Worm (Caenorhabditis elegans) whole organism, L1 larva: ENCODE data around the gene T28H10.2.

Source experiments
- C04F5.9 ChIP-seq: sonication (generic microtip); optimal IDR thresholded peaks from 2 replicates; lab custom pipeline; 2016; ENCODE audit warnings: missing genetic modification characterization, missing compliant biosample characterization
- C16A3.4 ChIP-seq: fragments of 150-350 bp; optimal IDR thresholded peaks from 2 replicates; lab custom pipeline; 2014; ENCODE audit warnings: missing biosample characterization, missing genetic modification characterization
- F16B12.6 ChIP-seq: fragments of 150-350 bp; optimal IDR thresholded peaks from 2 replicates; lab custom pipeline; 2014; ENCODE audit warnings: missing biosample characterization, missing genetic modification characterization
- Y116A8C.19 ChIP-seq: sonication (generic microtip); optimal IDR thresholded peaks from 2 replicates; lab custom pipeline; 2016; ENCODE audit warnings: missing compliant biosample characterization, missing genetic modification characterization, borderline replicate concordance
- aha-1 ChIP-seq: fragments of 150-350 bp; optimal IDR thresholded peaks from 2 replicates; lab custom pipeline; 2014; ENCODE audit warnings: missing biosample characterization, missing genetic modification characterization
- ama-1 ChIP-seq: fragments of 150-350 bp; optimal IDR thresholded peaks from 2 replicates; lab custom pipeline; 2014
- blmp-1 ChIP-seq: fragments of 150-350 bp; optimal IDR thresholded peaks from 2 replicates; lab custom pipeline; 2014; ENCODE audit warnings: missing biosample characterization, missing genetic modification characterization
- ceh-63 ChIP-seq: fragments of 200-800 bp; sonication (Bioruptor generic); optimal IDR thresholded peaks from 2 replicates; lab custom pipeline; 2018; ENCODE audit warnings: mild to moderate bottlenecking, missing genetic modification characterization, missing compliant biosample characterization
- ces-1 ChIP-seq: fragments of 150-350 bp; optimal IDR thresholded peaks from 2 replicates; lab custom pipeline; 2014; ENCODE audit warnings: missing biosample characterization, missing genetic modification reagents, missing genetic modification characterization
- dpl-1 ChIP-seq, 3 experiments: fragments of 150-350 bp in 2 of 3; sonication (generic microtip) in 1 of 3; optimal IDR thresholded peaks; 2 replicates each; lab custom pipeline; 2014 to 2017; ENCODE audit warnings: missing biosample characterization in 3 of 3, missing genetic modification characterization in 3 of 3, missing genetic modification reagents in 3 of 3
- efl-1 ChIP-seq, 4 experiments: fragments of 150-350 bp; optimal IDR thresholded peaks in 3 of 4; peaks in 1 of 4; 1 replicate in 1 of 4; 2 replicates in 3 of 4; lab custom pipeline; 2014; ENCODE audit warnings: missing biosample characterization in 2 of 4, missing genetic modification characterization in 2 of 4, missing genetic modification reagents in 2 of 4
- efl-3 ChIP-seq: fragments of 200-800 bp; sonication (Bioruptor generic); optimal IDR thresholded peaks from 2 replicates; lab custom pipeline; 2018; ENCODE audit warnings: mild to moderate bottlenecking, missing genetic modification characterization, missing compliant biosample characterization
- egl-13 ChIP-seq: sonication (generic microtip); optimal IDR thresholded peaks from 2 replicates; lab custom pipeline; 2016; ENCODE audit warnings: missing genotype, missing genetic modification reagents, missing genetic modification characterization, missing compliant biosample characterization
- egl-27 ChIP-seq, 2 experiments: fragments of 150-350 bp in 1 of 2; sonication (generic microtip); optimal IDR thresholded peaks; 3 replicates each; lab custom pipeline; 2017 to 2018; ENCODE audit warnings: missing biosample characterization in 2 of 2, missing genetic modification characterization in 2 of 2, missing genetic modification reagents in 2 of 2
- elt-2 ChIP-seq: sonication (generic microtip); optimal IDR thresholded peaks from 2 replicates; lab custom pipeline; 2016; ENCODE audit warnings: missing genetic modification characterization, mild to moderate bottlenecking, inconsistent platforms, missing compliant biosample characterization, missing genetic modification reagents
- elt-3 ChIP-seq, 6 experiments: fragments of 150-350 bp in 1 of 6; sonication (generic microtip); optimal IDR thresholded peaks; 2 replicates each; lab custom pipeline; 2017 to 2018; ENCODE audit warnings: missing biosample characterization in 6 of 6, missing genetic modification characterization in 6 of 6, inconsistent platforms in 1 of 6
- ets-5 ChIP-seq: fragments of 200-800 bp; sonication (Bioruptor generic); IDR thresholded peaks from 2 replicates; pipeline ENCODE4 v1.3.6; 2022; ENCODE audit warnings: missing genetic modification characterization, missing compliant biosample characterization
- fkh-4 ChIP-seq: sonication (generic microtip); optimal IDR thresholded peaks from 2 replicates; lab custom pipeline; 2016; ENCODE audit warnings: missing compliant biosample characterization, missing genetic modification characterization, borderline replicate concordance
- fkh-8 ChIP-seq: sonication (generic microtip); optimal IDR thresholded peaks from 2 replicates; lab custom pipeline; 2016; ENCODE audit warnings: mild to moderate bottlenecking, missing genetic modification characterization, missing compliant biosample characterization
- fos-1 ChIP-seq: fragments of 150-350 bp; optimal IDR thresholded peaks from 2 replicates; lab custom pipeline; 2014; ENCODE audit warnings: missing biosample characterization, missing genetic modification characterization
- grh-1 ChIP-seq: fragments of 200-800 bp; sonication (Bioruptor generic); IDR thresholded peaks from 2 replicates; pipeline ENCODE4 v1.3.6; 2022; ENCODE audit warnings: missing genetic modification reagents, missing genetic modification characterization, missing compliant biosample characterization
- irx-1 ChIP-seq: sonication (generic microtip); optimal IDR thresholded peaks from 2 replicates; lab custom pipeline; 2016; ENCODE audit warnings: missing genetic modification characterization, missing compliant biosample characterization
- isw-1 ChIP-seq: fragments of 200-800 bp; sonication (Bioruptor generic); IDR thresholded peaks from 2 replicates; pipeline ENCODE4 v1.3.6; 2022; ENCODE audit warnings: missing genetic modification characterization, missing compliant biosample characterization
- lin-13 ChIP-seq: fragments of 150-350 bp; optimal IDR thresholded peaks from 2 replicates; lab custom pipeline; 2014; ENCODE audit warnings: missing biosample characterization, missing genetic modification reagents, missing genetic modification characterization
- lin-14 ChIP-seq: fragments of 200-800 bp; sonication (Bioruptor generic); optimal IDR thresholded peaks from 2 replicates; lab custom pipeline; 2018; ENCODE audit warnings: mild to moderate bottlenecking, missing genetic modification characterization, moderate library complexity, missing compliant biosample characterization
- lin-35 ChIP-seq, 2 experiments: fragments of 150-350 bp; optimal IDR thresholded peaks; 2 replicates each; lab custom pipeline; 2014; ENCODE audit warnings: missing biosample characterization in 2 of 2, missing genetic modification characterization in 2 of 2, missing genetic modification reagents in 2 of 2
- lir-3 ChIP-seq: sonication (generic microtip); optimal IDR thresholded peaks from 2 replicates; lab custom pipeline; 2016; ENCODE audit warnings: mild to moderate bottlenecking, missing genetic modification characterization, moderate library complexity, missing compliant biosample characterization; ENCODE audit not compliant: poor library complexity
- lsy-2 ChIP-seq, 2 experiments: fragments of 150-350 bp; optimal IDR thresholded peaks; 2 replicates each; lab custom pipeline; 2014; ENCODE audit warnings: missing biosample characterization in 2 of 2, missing genetic modification characterization in 2 of 2
- mdl-1 ChIP-seq, 2 experiments: fragments of 150-350 bp; optimal IDR thresholded peaks; 2 replicates each; lab custom pipeline; 2014 to 2017; ENCODE audit warnings: missing biosample characterization in 2 of 2, missing genetic modification characterization in 2 of 2, inconsistent platforms in 1 of 2
- mep-1 ChIP-seq: fragments of 150-350 bp; optimal IDR thresholded peaks from 2 replicates; lab custom pipeline; 2014; ENCODE audit warnings: missing biosample characterization, missing genetic modification characterization
- nhr-19 ChIP-seq: fragments of 200-800 bp; sonication (Bioruptor generic); conservative IDR thresholded peaks from 2 replicates; pipeline ENCODE4 v1.3.6; 2022; ENCODE audit warnings: missing genetic modification characterization, missing compliant biosample characterization
- nhr-20 ChIP-seq: sonication (generic microtip); optimal IDR thresholded peaks from 2 replicates; lab custom pipeline; 2016; ENCODE audit warnings: mild to moderate bottlenecking, missing genetic modification characterization, missing compliant biosample characterization
- nhr-237 ChIP-seq: fragments of 150-350 bp; optimal IDR thresholded peaks from 2 replicates; lab custom pipeline; 2014; ENCODE audit warnings: missing biosample characterization, missing genetic modification characterization
- nhr-47 ChIP-seq: sonication (generic microtip); optimal IDR thresholded peaks from 2 replicates; lab custom pipeline; 2016; ENCODE audit warnings: mild to moderate bottlenecking, missing genetic modification characterization, moderate library complexity, missing compliant biosample characterization
- nhr-71 ChIP-seq: sonication (generic microtip); optimal IDR thresholded peaks from 2 replicates; lab custom pipeline; 2016; ENCODE audit warnings: mild to moderate bottlenecking, missing genetic modification characterization, moderate library complexity, missing compliant biosample characterization
- nhr-76 ChIP-seq: sonication (generic microtip); optimal IDR thresholded peaks from 2 replicates; lab custom pipeline; 2017; ENCODE audit warnings: missing biosample characterization, missing genetic modification characterization
- nhr-77 ChIP-seq: fragments of 150-350 bp; optimal IDR thresholded peaks from 2 replicates; lab custom pipeline; 2014; ENCODE audit warnings: missing biosample characterization, missing genetic modification characterization
- nhr-84 ChIP-seq: sonication (generic microtip); optimal IDR thresholded peaks from 2 replicates; lab custom pipeline; 2017; ENCODE audit warnings: missing biosample characterization, missing genetic modification characterization
- nhr-85 ChIP-seq: sonication (generic microtip); peaks from one replicate; lab custom pipeline; 2016; ENCODE audit warnings: missing genetic modification characterization, inconsistent platforms, missing compliant biosample characterization
- nhr-90 ChIP-seq: sonication (generic microtip); optimal IDR thresholded peaks from 2 replicates; lab custom pipeline; 2016; ENCODE audit warnings: mild to moderate bottlenecking, missing genetic modification characterization, missing compliant biosample characterization; ENCODE audit not compliant: poor library complexity
- pag-3 ChIP-seq: sonication (generic microtip); optimal IDR thresholded peaks from 2 replicates; lab custom pipeline; 2017; ENCODE audit warnings: missing genetic modification characterization, mild to moderate bottlenecking, missing compliant biosample characterization, antibody characterized with exemption, borderline replicate concordance; ENCODE audit not compliant: insufficient read depth
- pax-3 ChIP-seq: fragments of 200-800 bp; sonication (Bioruptor generic); optimal IDR thresholded peaks from 2 replicates; lab custom pipeline; 2018; ENCODE audit warnings: mild to moderate bottlenecking, missing genetic modification characterization, moderate library complexity, missing compliant biosample characterization
- snpc-4 ChIP-seq: fragments of 150-350 bp; optimal IDR thresholded peaks from 2 replicates; lab custom pipeline; 2014; ENCODE audit warnings: missing biosample characterization, missing genetic modification characterization
- swsn-7 ChIP-seq: sonication (generic microtip); optimal IDR thresholded peaks from 2 replicates; lab custom pipeline; 2016; ENCODE audit warnings: missing genetic modification characterization, missing compliant biosample characterization
- tbx-2 ChIP-seq: sonication (generic microtip); optimal IDR thresholded peaks from 2 replicates; lab custom pipeline; 2016; ENCODE audit warnings: missing genetic modification characterization, missing compliant biosample characterization
- unc-62 ChIP-seq: fragments of 150-350 bp; optimal IDR thresholded peaks from 2 replicates; lab custom pipeline; 2014; ENCODE audit warnings: missing biosample characterization, missing genetic modification reagents, missing genetic modification characterization
- unc-86 ChIP-seq: sonication (generic microtip); optimal IDR thresholded peaks from 2 replicates; lab custom pipeline; 2016; ENCODE audit warnings: missing genetic modification characterization, missing compliant biosample characterization
- unc-98 ChIP-seq: fragments of 200-800 bp; sonication (Bioruptor generic); IDR thresholded peaks from 2 replicates; pipeline ENCODE4 v1.3.6; 2022; ENCODE audit warnings: missing genetic modification characterization, missing compliant biosample characterization
- vab-15 ChIP-seq: sonication (generic microtip); optimal IDR thresholded peaks from 2 replicates; lab custom pipeline; 2017; ENCODE audit warnings: missing genotype, mild to moderate bottlenecking, missing genetic modification characterization, missing compliant biosample characterization
- zag-1 ChIP-seq: fragments of 150-350 bp; optimal IDR thresholded peaks from 2 replicates; lab custom pipeline; 2014; ENCODE audit warnings: missing biosample characterization, missing genetic modification characterization
- zip-4 ChIP-seq: fragments of 200-800 bp; sonication (Bioruptor generic); optimal IDR thresholded peaks from 2 replicates; lab custom pipeline; 2018; ENCODE audit warnings: mild to moderate bottlenecking, missing genetic modification characterization, moderate library complexity, missing compliant biosample characterization

T28H10.2 gene

DNA sequence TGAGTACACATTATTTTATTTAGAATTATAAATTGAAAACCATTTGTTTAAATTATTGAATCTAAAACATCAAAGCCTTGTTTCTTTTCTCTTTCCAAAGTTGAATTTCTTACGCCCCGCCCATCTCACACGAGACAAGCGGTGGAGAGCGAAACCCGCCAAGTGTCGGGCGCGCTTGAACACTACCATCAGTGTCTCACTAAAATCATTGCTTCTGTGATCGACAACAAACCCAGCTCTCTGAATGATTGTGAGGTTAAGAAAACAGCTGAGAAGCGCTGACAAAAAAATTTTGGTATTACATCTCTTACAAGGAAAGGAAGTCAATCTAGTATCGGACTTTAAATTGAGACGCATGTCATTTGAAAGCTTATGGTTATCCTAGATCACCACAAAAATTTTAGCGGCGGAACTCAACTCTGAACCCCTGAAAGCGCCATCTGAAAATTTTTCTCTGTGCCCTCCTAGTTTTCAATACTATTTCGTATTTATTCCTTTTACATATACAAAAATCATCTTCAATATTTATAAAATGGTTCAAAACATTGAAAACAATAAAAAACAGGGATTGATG, 21.6 kb downstream of the T28H10.2 start:
- no peak for TF ChIP-seq fkh-4 (tag; lab: Kevin White, UChicago)
- peak in 1 of 6 experiments; percentile 46 for TF ChIP-seq elt-3 (tag; optimal IDR thresholded peaks at IDR 0.05; lab: Kevin White, UChicago)
- peak; percentile 93 for TF ChIP-seq nhr-19 (GFP tag; lab: Robert Waterston, UW)
- TF ChIP-seq unc-98 (GFP tag; lab: Robert Waterston, UW) = no peak
- no peak for TF ChIP-seq isw-1 (GFP tag; lab: Robert Waterston, UW)
- TF ChIP-seq ceh-63 (GFP tag; lab: Kevin White, UChicago) = no peak
- peak; percentile 76 for TF ChIP-seq irx-1 (tag; lab: Kevin White, UChicago)
- peak; percentile 36 for TF ChIP-seq C16A3.4 (tag; lab: Kevin White, UChicago)
- peak; percentile 31 for TF ChIP-seq fos-1 (tag; lab: Kevin White, UChicago)
- TF ChIP-seq lin-13 = peak; percentile 71
- TF ChIP-seq dpl-1 (GFP tag; optimal IDR thresholded peaks at IDR 0.05; lab: Kevin White, UChicago) = peak in 2 of 3 experiments; percentile 41 to 59
- TF ChIP-seq unc-86 (tag; lab: Kevin White, UChicago) = peak; percentile 13
- peak; percentile 18 for TF ChIP-seq C04F5.9 (tag; lab: Kevin White, UChicago)
- peak; percentile 48 to 68 for TF ChIP-seq efl-1 (optimal IDR thresholded peaks at IDR 0.05; lab: Kevin White, UChicago)
- TF ChIP-seq efl-1 (GFP tag; optimal IDR thresholded peaks at IDR 0.05 in 1 of 2; lab: Kevin White, UChicago) = peak; percentile 40 to 95
- no peak for TF ChIP-seq pax-3 (tag; lab: Kevin White, UChicago)
- peak; percentile 87 for TF ChIP-seq swsn-7
- TF ChIP-seq lir-3 = peak; percentile 41
- TF ChIP-seq ama-1 = peak; percentile 80
- TF ChIP-seq ets-5 (GFP tag; lab: Robert Waterston, UW) = no peak
- TF ChIP-seq lsy-2 (tag; optimal IDR thresholded peaks at IDR 0.05; lab: Kevin White, UChicago) = peak; percentile 6 to 67
- peak; percentile 76 for TF ChIP-seq elt-2
- TF ChIP-seq nhr-237 (tag; lab: Kevin White, UChicago) = no peak
- TF ChIP-seq zip-4 = peak; percentile 74
- peak; percentile 61 for TF ChIP-seq mep-1
- peak; percentile 6 to 62 for TF ChIP-seq lin-35 (GFP tag; optimal IDR thresholded peaks at IDR 0.05; lab: Kevin White, UChicago)
- TF ChIP-seq efl-3 = no peak
- peak; percentile 89 for TF ChIP-seq nhr-20
- peak; percentile 55 for TF ChIP-seq nhr-77 (tag; lab: Kevin White, UChicago)
- peak; percentile 82 for TF ChIP-seq grh-1 (GFP tag; lab: Robert Waterston, UW)
- TF ChIP-seq nhr-90 (tag; lab: Kevin White, UChicago) = peak; percentile 93
- TF ChIP-seq pag-3 (tag; lab: Kevin White, UChicago) = no peak
- no peak for TF ChIP-seq nhr-84
- TF ChIP-seq ces-1 (GFP tag; lab: Kevin White, UChicago) = no peak
- TF ChIP-seq mdl-1 (tag; optimal IDR thresholded peaks at IDR 0.05; lab: Kevin White, UChicago) = peak in 1 of 2 experiments; percentile 45
- TF ChIP-seq blmp-1 = no peak
- peak; percentile 71 for TF ChIP-seq tbx-2 (tag; lab: Kevin White, UChicago)
- no peak for TF ChIP-seq aha-1 (tag; lab: Kevin White, UChicago)
- TF ChIP-seq fkh-8 = no peak
- peak; percentile 41 for TF ChIP-seq egl-13
- TF ChIP-seq Y116A8C.19 (tag; lab: Kevin White, UChicago) = no peak
- no peak for TF ChIP-seq unc-62 (GFP tag; lab: Kevin White, UChicago)
- no peak for TF ChIP-seq nhr-76
- TF ChIP-seq egl-27 (tag; optimal IDR thresholded peaks at IDR 0.05; lab: Kevin White, UChicago) = no peak
- TF ChIP-seq vab-15 = no peak
- TF ChIP-seq lin-14 (GFP tag; lab: Kevin White, UChicago) = peak; percentile 82
- peak; percentile 89 for TF ChIP-seq nhr-47 (tag; lab: Kevin White, UChicago)
- TF ChIP-seq nhr-85 (tag; lab: Kevin White, UChicago) = peak; percentile 94
- peak; percentile 99 for TF ChIP-seq snpc-4 (tag; lab: Kevin White, UChicago)
- no peak for TF ChIP-seq F16B12.6
- TF ChIP-seq zag-1 (tag; lab: Kevin White, UChicago) = no peak
- TF ChIP-seq nhr-71 (tag; lab: Kevin White, UChicago) = peak; percentile 92
